Fruit fly (Drosophila melanogaster): ENCODE results near the gene RpL40.

The RpL40 gene

dm6 chr2L:4222921-4223279 lies 4.6 kb upstream of the RpL40 start (continued):
- TF ChIP-seq Usf (GFP tag; optimal IDR thresholded peaks at IDR 0.05) (peak; percentile 66), Neu2 (GFP tag; optimal IDR thresholded peaks at IDR 0.05; ENCODE audit: borderline replicate concordance) (no peak), bsh (GFP tag; optimal IDR thresholded peaks at IDR 0.05) (peak; percentile 73 to 90), Xbp1 (GFP tag; optimal IDR thresholded peaks at IDR 0.05) (peak; percentile 62), odd (GFP tag; optimal IDR thresholded peaks at IDR 0.05) (peak; percentile 13), Chrac-16 (GFP tag; optimal IDR thresholded peaks at IDR 0.05) (peak; percentile 63), Oaz (GFP tag; IDR thresholded peaks at IDR 0.05) (no peak), usp (GFP tag; optimal IDR thresholded peaks at IDR 0.05) (no peak), GATAe (GFP tag; conservative IDR thresholded peaks at IDR 0.05) (no peak), tio (GFP tag; optimal IDR thresholded peaks at IDR 0.05) (peak; percentile 74), zfh2 (GFP tag; optimal IDR thresholded peaks at IDR 0.05) (peak; percentile 29), run (tag; optimal IDR thresholded peaks at IDR 0.05) (no peak), CG3163 (GFP tag; optimal IDR thresholded peaks at IDR 0.05) (no peak), CG9437 (GFP tag; optimal IDR thresholded peaks at IDR 0.05) (peak; percentile 33), scrt (GFP tag; optimal IDR thresholded peaks at IDR 0.05) (peak; percentile 40), Dip2 (GFP tag; IDR thresholded peaks at IDR 0.05) (no peak), twi (tag; optimal IDR thresholded peaks at IDR 0.05) (peak; percentile 37), MESR4 (GFP tag; optimal IDR thresholded peaks at IDR 0.05) (no peak), Tbp (GFP tag; optimal IDR thresholded peaks at IDR 0.05) (no peak), CG10979 (tag; optimal IDR thresholded peaks at IDR 0.05) (peak; percentile 86), phol (tag; optimal IDR thresholded peaks at IDR 0.05) (peak; percentile 81), Fer2 (tag; optimal IDR thresholded peaks at IDR 0.05) (no peak), Trl (optimal IDR thresholded peaks at IDR 0.05) (no peak), Trl (GFP tag; optimal IDR thresholded peaks at IDR 0.05) (no peak), YL-1 (GFP tag; optimal IDR thresholded peaks at IDR 0.05) (no peak), zen (tag; optimal IDR thresholded peaks at IDR 0.05) (peak; percentile 83), Antp (GFP tag; optimal IDR thresholded peaks at IDR 0.05) (no peak), CG16779 (GFP tag; IDR thresholded peaks at IDR 0.05) (no peak), Side (GFP tag; optimal IDR thresholded peaks at IDR 0.05) (no peak), h (optimal IDR thresholded peaks at IDR 0.05) (no peak), Hr39 (optimal IDR thresholded peaks at IDR 0.05) (no peak), her (GFP tag; optimal IDR thresholded peaks at IDR 0.05) (no peak), peb (GFP tag; IDR thresholded peaks at IDR 0.05) (no peak), CG9727 (GFP tag; optimal IDR thresholded peaks at IDR 0.05) (peak; percentile 86), TFAM (GFP tag; optimal IDR thresholded peaks at IDR 0.05) (no peak), Poxn (GFP tag; IDR thresholded peaks at IDR 0.05) (no peak), CG2199 (GFP tag; IDR thresholded peaks at IDR 0.05) (no peak), HHEX (GFP tag; optimal IDR thresholded peaks at IDR 0.05) (peak; percentile 65), fd102C (GFP tag; optimal IDR thresholded peaks at IDR 0.05) (peak; percentile 38), pzg (GFP tag; optimal IDR thresholded peaks at IDR 0.05) (no peak), Eip74EF (GFP tag; optimal IDR thresholded peaks at IDR 0.05) (peak in 1 of 2 experiments; percentile 6), Mes4 (GFP tag; optimal IDR thresholded peaks at IDR 0.05) (no peak), CG31224 (GFP tag; IDR thresholded peaks at IDR 0.05) (no peak; the same call in 1 of the 2 replicates), Rfx (GFP tag; IDR thresholded peaks at IDR 0.05) (peak; percentile 68), CG13296 (GFP tag; optimal IDR thresholded peaks at IDR 0.05) (no peak), CG15073 (GFP tag; optimal IDR thresholded peaks at IDR 0.05) (no peak), gro (GFP tag; optimal IDR thresholded peaks at IDR 0.05) (no peak), kni (GFP tag; optimal IDR thresholded peaks at IDR 0.05) (peak; percentile 18), CG7372 (GFP tag; IDR thresholded peaks at IDR 0.05) (no peak), Elba2 (GFP tag; optimal IDR thresholded peaks at IDR 0.05) (no peak), CG14050 (GFP tag; IDR thresholded peaks at IDR 0.05) (no peak), CG33213 (GFP tag; optimal IDR thresholded peaks at IDR 0.05) (no peak), klu (GFP tag; IDR thresholded peaks at IDR 0.05) (peak; percentile 43; the same call in 1 of the 2 replicates)

Measured in whole organism, embryonic.